Worm (Caenorhabditis elegans) whole organism, L2 larva: ENCODE data around the gene fbxc-21.

Experiments used
- ZK546.5 ChIP-seq: sonication (generic microtip); optimal IDR thresholded peaks from 2 replicates; lab custom pipeline; 2017; ENCODE audit warnings: missing biosample characterization, missing genetic modification characterization
- alr-1 ChIP-seq: fragments of 150-350 bp; optimal IDR thresholded peaks from 2 replicates; lab custom pipeline; 2014; ENCODE audit warnings: missing biosample characterization, missing genetic modification characterization

- TF ChIP-seq ZK546.5 (tag; lab: Kevin White, UChicago) (no peak), alr-1 (no peak)
These were observed 13.7 kb upstream of the fbxc-21 start, which contains the start of gene sdz-18 for ce11 chrII:1706385-1706784.
